Fruit fly (Drosophila melanogaster) whole organism, embryonic: ENCODE results near the gene CAH3.

ENCODE experiments used
- Atf3 ChIP-seq: fragments of 200-800 bp; sonication (Bioruptor generic); optimal IDR thresholded peaks from 3 replicates; lab custom pipeline; 2016; ENCODE audit warnings: missing biosample characterization, missing genetic modification characterization
- Blimp-1 ChIP-seq: fragments of 200-800 bp; sonication (Bioruptor generic); optimal IDR thresholded peaks from 3 replicates; lab custom pipeline; 2018; ENCODE audit warnings: missing biosample characterization, missing genetic modification characterization, mild to moderate bottlenecking, moderate library complexity, missing genetic modification reagents
- BtbVII ChIP-seq: fragments of 200-800 bp; sonication (Bioruptor generic); optimal IDR thresholded peaks from 3 replicates; lab custom pipeline; 2017; ENCODE audit warnings: missing biosample characterization, mild to moderate bottlenecking, missing genetic modification characterization
- CG10543 ChIP-seq: fragments of 200-800 bp; sonication (Bioruptor generic); optimal IDR thresholded peaks from 3 replicates; lab custom pipeline; 2017; ENCODE audit warnings: missing biosample characterization, mild to moderate bottlenecking, missing genetic modification characterization, moderate library complexity
- CG12219 ChIP-seq: fragments of 200-800 bp; sonication (Bioruptor generic); optimal IDR thresholded peaks from 3 replicates; lab custom pipeline; 2018; ENCODE audit warnings: missing biosample characterization, mild to moderate bottlenecking, missing genetic modification characterization
- CG12744 ChIP-seq: fragments of 200-800 bp; sonication (Bioruptor generic); optimal IDR thresholded peaks from 2 replicates; lab custom pipeline; 2016; ENCODE audit warnings: missing biosample characterization, missing genetic modification characterization
- CG13123 ChIP-seq: fragments of 200-800 bp; sonication (Bioruptor generic); optimal IDR thresholded peaks from 2 replicates; lab custom pipeline; 2016; ENCODE audit warnings: missing biosample characterization, missing genetic modification characterization
- CG1647 ChIP-seq: fragments of 200-800 bp; sonication (Bioruptor generic); optimal IDR thresholded peaks from 3 replicates; lab custom pipeline; 2016; ENCODE audit warnings: missing biosample characterization, missing genetic modification characterization
- CG17385 ChIP-seq: fragments of 200-800 bp; sonication (Bioruptor generic); optimal IDR thresholded peaks from 3 replicates; lab custom pipeline; 2018; ENCODE audit warnings: missing biosample characterization, mild to moderate bottlenecking, missing genetic modification characterization
- CG17802 ChIP-seq: fragments of 200-800 bp; sonication (Bioruptor generic); optimal IDR thresholded peaks from 2 replicates; lab custom pipeline; 2018; ENCODE audit warnings: missing biosample characterization, mild to moderate bottlenecking, missing genetic modification characterization, moderate library complexity
- CG1792 ChIP-seq: fragments of 200-800 bp; sonication (Bioruptor generic); optimal IDR thresholded peaks from 2 replicates; lab custom pipeline; 2016; ENCODE audit warnings: missing biosample characterization, missing genetic modification characterization
- CG18011 ChIP-seq: fragments of 200-800 bp; sonication (Bioruptor generic); optimal IDR thresholded peaks from 2 replicates; lab custom pipeline; 2017; ENCODE audit warnings: missing biosample characterization, missing genetic modification characterization, mild to moderate bottlenecking, moderate library complexity, missing genotype
- CG18619 ChIP-seq: fragments of 200-800 bp; sonication (Bioruptor generic); optimal IDR thresholded peaks from 3 replicates; lab custom pipeline; 2017; ENCODE audit warnings: missing biosample characterization, mild to moderate bottlenecking, missing genetic modification characterization
- CG3163 ChIP-seq: fragments of 200-800 bp; sonication (Bioruptor generic); optimal IDR thresholded peaks from 3 replicates; lab custom pipeline; 2016; ENCODE audit warnings: missing biosample characterization, missing genetic modification characterization
- CG7357 ChIP-seq: fragments of 200-800 bp; sonication (Bioruptor generic); IDR thresholded peaks from 3 replicates; pipeline ENCODE4 v1.3.6; 2022; ENCODE audit warnings: missing biosample characterization, missing genetic modification characterization
- CG9932 ChIP-seq: fragments of 200-800 bp; sonication (Bioruptor generic); IDR thresholded peaks from 2 replicates; pipeline ENCODE4 v1.3.6; 2022; ENCODE audit warnings: missing biosample characterization, missing genetic modification characterization
- CTCF ChIP-seq: fragments of 200-800 bp; sonication (Bioruptor generic); optimal IDR thresholded peaks from 2 replicates; lab custom pipeline; 2017; ENCODE audit warnings: missing biosample characterization, mild to moderate bottlenecking, missing genetic modification characterization, moderate library complexity
- Eip74EF ChIP-seq, 2 experiments: fragments of 200-800 bp in 1 of 2; fragments of >200 bp in 1 of 2; sonication (Bioruptor generic) in 1 of 2; optimal IDR thresholded peaks; 2 replicates each; lab custom pipeline; 2017 to 2019; ENCODE audit warnings: missing biosample characterization in 2 of 2, missing genetic modification characterization in 2 of 2, mild to moderate bottlenecking in 1 of 2, moderate library complexity in 1 of 2
- Gug ChIP-seq: fragments of 200-800 bp; sonication (Bioruptor generic); IDR thresholded peaks from 4 replicates; pipeline ENCODE4 v1.3.6; 2022; ENCODE audit warnings: missing biosample characterization, missing genetic modification characterization
- HLH54F ChIP-seq: fragments of 200-800 bp; sonication (Bioruptor generic); optimal IDR thresholded peaks from 3 replicates; lab custom pipeline; 2016; ENCODE audit warnings: missing biosample characterization, missing genetic modification characterization
- Hr51 ChIP-seq, 2 experiments: fragments of 200-800 bp; sonication (Bioruptor generic); optimal IDR thresholded peaks; 2 replicates in 1 of 2; 3 replicates in 1 of 2; lab custom pipeline; 2016 to 2018; ENCODE audit warnings: missing biosample characterization in 2 of 2, missing genetic modification characterization in 2 of 2, mild to moderate bottlenecking in 1 of 2, moderate library complexity in 1 of 2
- Lim3 ChIP-seq: fragments of 200-800 bp; sonication (Bioruptor generic); IDR thresholded peaks from 2 replicates; pipeline ENCODE4 v1.3.6; 2022; ENCODE audit warnings: missing biosample characterization, missing genetic modification characterization
- Meics ChIP-seq: fragments of 200-800 bp; sonication (Bioruptor generic); optimal IDR thresholded peaks from 2 replicates; lab custom pipeline; 2017; ENCODE audit warnings: missing biosample characterization, mild to moderate bottlenecking, missing genetic modification characterization
- Nf-YB ChIP-seq: fragments of 200-800 bp; sonication (Bioruptor generic); optimal IDR thresholded peaks from 3 replicates; lab custom pipeline; 2019; ENCODE audit warnings: missing biosample characterization, mild to moderate bottlenecking, missing genetic modification characterization, moderate library complexity
- Scr ChIP-seq: fragments of 200-800 bp; sonication (Bioruptor generic); IDR thresholded peaks from 2 replicates; pipeline ENCODE4 v1.3.6; 2022; ENCODE audit warnings: missing biosample characterization, missing genetic modification characterization; ENCODE audit not compliant: partially characterized antibody
- YL-1 ChIP-seq: fragments of 200-800 bp; sonication (Bioruptor generic); optimal IDR thresholded peaks from 3 replicates; lab custom pipeline; 2017; ENCODE audit warnings: missing biosample characterization, mild to moderate bottlenecking, missing genetic modification characterization
- ash1 ChIP-seq: fragments of 200-800 bp; sonication (Bioruptor generic); optimal IDR thresholded peaks from 2 replicates; lab custom pipeline; 2018; ENCODE audit warnings: missing biosample characterization, mild to moderate bottlenecking, missing genetic modification characterization
- caup ChIP-seq: fragments of 200-800 bp; sonication (Bioruptor generic); optimal IDR thresholded peaks from 3 replicates; lab custom pipeline; 2017; ENCODE audit warnings: missing biosample characterization, mild to moderate bottlenecking, missing genetic modification characterization, moderate library complexity; ENCODE audit not compliant: severe bottlenecking
- cwo ChIP-seq: fragments of 200-800 bp; sonication (Bioruptor generic); optimal IDR thresholded peaks from 3 replicates; lab custom pipeline; 2017; ENCODE audit warnings: missing biosample characterization, missing genetic modification characterization, mild to moderate bottlenecking, moderate library complexity, missing genetic modification reagents
- fd102C ChIP-seq: fragments of 200-800 bp; sonication (Bioruptor generic); optimal IDR thresholded peaks from 2 replicates; lab custom pipeline; 2018; ENCODE audit warnings: missing biosample characterization, mild to moderate bottlenecking, missing genetic modification characterization, moderate library complexity
- gro ChIP-seq: fragments of 200-800 bp; sonication (Bioruptor generic); optimal IDR thresholded peaks from 2 replicates; lab custom pipeline; 2016; ENCODE audit warnings: missing biosample characterization, missing genetic modification characterization
- hkb ChIP-seq, 2 experiments: fragments of 200-800 bp in 1 of 2; fragments of >200 bp in 1 of 2; sonication (Bioruptor generic) in 1 of 2; IDR thresholded peaks in 1 of 2; optimal IDR thresholded peaks in 1 of 2; 2 replicates each; pipeline versions ENCODE4 v1.3.6 to Lab custom; 2017 to 2022; ENCODE audit warnings: missing biosample characterization in 1 of 2, missing genetic modification characterization in 1 of 2
- klu ChIP-seq: fragments of 200-800 bp; sonication (Bioruptor generic); IDR thresholded peaks from 2 replicates; pipeline ENCODE4 v1.3.6; 2022; ENCODE audit warnings: missing biosample characterization, missing genetic modification characterization
- lab ChIP-seq: fragments of 200-800 bp; sonication (Bioruptor generic); optimal IDR thresholded peaks from 3 replicates; lab custom pipeline; 2017; ENCODE audit warnings: missing biosample characterization, missing genetic modification characterization, mild to moderate bottlenecking, moderate library complexity, missing genetic modification reagents
- onecut ChIP-seq: fragments of 200-800 bp; sonication (Bioruptor generic); IDR thresholded peaks from 2 replicates; pipeline ENCODE4 v1.3.6; 2022; ENCODE audit warnings: missing biosample characterization, missing genetic modification characterization
- otp ChIP-seq: fragments of 200-800 bp; sonication (Bioruptor generic); IDR thresholded peaks from 3 replicates; pipeline ENCODE4, ENCODE4 v1.3.6; 2022; ENCODE audit warnings: missing biosample characterization, missing genetic modification characterization
- pho ChIP-seq: fragments of 200-800 bp; sonication (Bioruptor generic); optimal IDR thresholded peaks from 2 replicates; lab custom pipeline; 2016; ENCODE audit warnings: missing biosample characterization, missing genetic modification characterization
- pnt ChIP-seq: fragments of 200-800 bp; sonication (Bioruptor generic); optimal IDR thresholded peaks from 3 replicates; lab custom pipeline; 2016; ENCODE audit warnings: missing biosample characterization, missing genetic modification characterization
- pros ChIP-seq: fragments of 200-800 bp; sonication (Bioruptor generic); optimal IDR thresholded peaks from 3 replicates; lab custom pipeline; 2019; ENCODE audit warnings: missing biosample characterization, mild to moderate bottlenecking, missing genetic modification characterization, moderate library complexity
- sima ChIP-seq: fragments of 200-800 bp; sonication (Bioruptor generic); optimal IDR thresholded peaks from 2 replicates; lab custom pipeline; 2016; ENCODE audit warnings: missing biosample characterization, missing genetic modification characterization
- slbo ChIP-seq: fragments of 200-800 bp; sonication (Bioruptor generic); IDR thresholded peaks from 2 replicates; pipeline ENCODE4 v1.3.6; 2022; ENCODE audit warnings: missing biosample characterization, missing genetic modification characterization
- slou ChIP-seq: fragments of 200-800 bp; sonication (Bioruptor generic); optimal IDR thresholded peaks from 3 replicates; lab custom pipeline; 2016; ENCODE audit warnings: missing biosample characterization, missing genetic modification characterization
- tll ChIP-seq, 2 experiments: fragments of 200-800 bp in 1 of 2; fragments of >200 bp in 1 of 2; sonication (Bioruptor generic) in 1 of 2; optimal IDR thresholded peaks; 2 replicates each; lab custom pipeline; 2017 to 2019; ENCODE audit warnings: missing biosample characterization in 2 of 2, missing genetic modification characterization in 2 of 2, mild to moderate bottlenecking in 1 of 2, moderate library complexity in 1 of 2
- tx ChIP-seq: fragments of 200-800 bp; sonication (Bioruptor generic); optimal IDR thresholded peaks from 2 replicates; lab custom pipeline; 2016; ENCODE audit warnings: missing biosample characterization, missing genetic modification characterization
- unc-4 ChIP-seq: fragments of 200-800 bp; sonication (Bioruptor generic); IDR thresholded peaks from 2 replicates; pipeline ENCODE4 v1.3.6; 2022; ENCODE audit warnings: missing biosample characterization, missing genetic modification characterization; ENCODE audit not compliant: partially characterized antibody
- unpg ChIP-seq: fragments of 200-800 bp; sonication (Bioruptor generic); optimal IDR thresholded peaks from 3 replicates; lab custom pipeline; 2018; ENCODE audit warnings: missing biosample characterization, mild to moderate bottlenecking, missing genetic modification characterization, moderate library complexity

The CAH3 gene

dm6 chrX:8714064-8715046 is 33.3 kb downstream of the CAH3 start, which contains the start of the genes CG2004 and CG1785 (continued):
- peak; percentile 81 for TF ChIP-seq Lim3 (GFP tag; lab: Robert Waterston, UW)
- peak; percentile 87 for TF ChIP-seq HLH54F
- peak; percentile 90 for TF ChIP-seq CG18619 (GFP tag; lab: Kevin White, UChicago)
- peak; percentile 98 for TF ChIP-seq cwo (GFP tag; lab: Kevin White, UChicago)
- peak; percentile 94 for TF ChIP-seq Gug (GFP tag; lab: Robert Waterston, UW)
- peak; percentile 45 for TF ChIP-seq slou (GFP tag; lab: Kevin White, UChicago)
- TF ChIP-seq CTCF (GFP tag; lab: Kevin White, UChicago) = no peak
- peak; percentile 82 for TF ChIP-seq CG7357 (GFP tag; lab: Robert Waterston, UW)
- peak; percentile 96 for TF ChIP-seq slbo
- TF ChIP-seq hkb (optimal IDR thresholded peaks at IDR 0.05; lab: Kevin White, UChicago) = peak; percentile 74
- TF ChIP-seq hkb (GFP tag; IDR thresholded peaks at IDR 0.05; lab: Robert Waterston, UW) = peak; percentile 92
- TF ChIP-seq CG10543 (GFP tag; lab: Kevin White, UChicago) = peak; percentile 94
- TF ChIP-seq Eip74EF (GFP tag; optimal IDR thresholded peaks at IDR 0.05; lab: Kevin White, UChicago) = no peak
- peak; percentile 80 for TF ChIP-seq Scr (GFP tag; lab: Robert Waterston, UW)
- TF ChIP-seq caup (GFP tag; lab: Kevin White, UChicago) = peak; percentile 89
- TF ChIP-seq CG1647 = peak; percentile 78
- peak; percentile 61 for TF ChIP-seq CG12219 (GFP tag; lab: Kevin White, UChicago)
- peak; percentile 84 for TF ChIP-seq Meics (GFP tag; lab: Kevin White, UChicago)
- TF ChIP-seq CG1792 (GFP tag; lab: Kevin White, UChicago) = peak; percentile 72
- TF ChIP-seq otp = peak; percentile 82; the same call in 2 of the 3 replicates
- peak; percentile 85 for TF ChIP-seq CG13123 (GFP tag; lab: Kevin White, UChicago)
- peak; percentile 84 for TF ChIP-seq Blimp-1 (GFP tag; lab: Kevin White, UChicago)
- peak; percentile 86 for TF ChIP-seq klu (GFP tag; lab: Robert Waterston, UW)
- no peak for TF ChIP-seq pros
- TF ChIP-seq gro (GFP tag; lab: Kevin White, UChicago) = peak; percentile 17
- TF ChIP-seq Nf-YB (GFP tag; lab: Kevin White, UChicago) = peak; percentile 53
- TF ChIP-seq CG17385 (GFP tag; lab: Kevin White, UChicago) = peak; percentile 84
- peak; percentile 76 for TF ChIP-seq pnt (GFP tag; lab: Kevin White, UChicago)
- peak; percentile 88 for TF ChIP-seq pho (GFP tag; lab: Kevin White, UChicago)
- TF ChIP-seq lab = peak; percentile 93
- TF ChIP-seq CG3163 (GFP tag; lab: Kevin White, UChicago) = peak; percentile 58
- TF ChIP-seq YL-1 (GFP tag; lab: Kevin White, UChicago) = peak; percentile 88
- peak in 1 of 2 experiments; percentile 92 for TF ChIP-seq tll (GFP tag; optimal IDR thresholded peaks at IDR 0.05; lab: Kevin White, UChicago)
- TF ChIP-seq unc-4 = peak; percentile 74
- TF ChIP-seq tx (GFP tag; lab: Kevin White, UChicago) = peak; percentile 73
- peak; percentile 80 for TF ChIP-seq CG18011 (GFP tag; lab: Kevin White, UChicago)
- TF ChIP-seq Hr51 (GFP tag; optimal IDR thresholded peaks at IDR 0.05; lab: Kevin White, UChicago) = peak; percentile 86 to 93
- TF ChIP-seq BtbVII = peak; percentile 64
- peak; percentile 56 for TF ChIP-seq ash1
- TF ChIP-seq fd102C (GFP tag; lab: Kevin White, UChicago) = peak; percentile 68
- TF ChIP-seq CG12744 (GFP tag; lab: Kevin White, UChicago) = peak; percentile 85
- peak; percentile 89 for TF ChIP-seq unpg (GFP tag; lab: Kevin White, UChicago)
- peak; percentile 97 for TF ChIP-seq CG9932 (GFP tag; lab: Robert Waterston, UW)
- TF ChIP-seq Atf3 (GFP tag; lab: Kevin White, UChicago) = peak; percentile 83
- TF ChIP-seq onecut (GFP tag; lab: Robert Waterston, UW) = peak; percentile 76
- TF ChIP-seq sima (GFP tag; lab: Kevin White, UChicago) = peak; percentile 43
- TF ChIP-seq CG17802 (tag; lab: Kevin White, UChicago) = peak; percentile 56
